Fruit fly (Drosophila melanogaster) whole organism, adult: ENCODE data around the gene fliI.

Source experiments
- CG12768 ChIP-seq: fragments of 200-800 bp; sonication (Bioruptor generic); optimal IDR thresholded peaks from 2 replicates; lab custom pipeline; 2017; ENCODE audit warnings: missing biosample characterization, missing genetic modification characterization, mild to moderate bottlenecking, moderate library complexity, missing genetic modification reagents
- CG5204 ChIP-seq: fragments of 200-800 bp; sonication (Bioruptor generic); optimal IDR thresholded peaks from 2 replicates; lab custom pipeline; 2016; ENCODE audit warnings: missing biosample characterization, missing genetic modification characterization
- toe ChIP-seq: fragments of 200-800 bp; sonication (Bioruptor generic); optimal IDR thresholded peaks from 2 replicates; lab custom pipeline; 2016; ENCODE audit warnings: missing biosample characterization, missing genetic modification characterization

DNA sequence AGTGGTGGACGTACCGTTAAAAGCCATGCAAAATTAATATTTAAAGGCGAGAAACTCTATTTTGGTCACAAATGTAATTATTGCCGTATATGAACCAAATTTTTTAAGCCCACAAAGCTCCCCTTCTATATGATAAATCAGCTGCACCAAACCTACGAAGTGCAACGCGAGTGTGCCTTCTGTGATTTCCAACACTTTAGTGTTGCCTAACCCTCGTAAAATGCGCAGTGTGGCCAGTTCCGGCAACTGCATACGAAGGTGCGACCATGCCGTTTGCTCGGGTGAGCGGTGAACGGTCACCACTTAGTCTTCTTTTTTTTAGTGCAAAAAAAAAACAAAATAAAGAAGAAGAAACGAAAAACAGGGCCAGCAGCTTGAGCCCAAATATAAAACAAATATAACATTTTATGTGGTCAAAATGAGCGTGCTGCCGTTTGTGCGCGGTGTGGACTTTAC is at the start of gene fliI, which contains the start of gene tty:
- TF ChIP-seq CG5204 (GFP tag; lab: Kevin White, UChicago) (peak; percentile 65), toe (peak; percentile 67), CG12768 (peak; percentile 58)
